Comparison of ENCODE assay signal across 4 fruit fly cellular contexts in the genomic region with DNA sequence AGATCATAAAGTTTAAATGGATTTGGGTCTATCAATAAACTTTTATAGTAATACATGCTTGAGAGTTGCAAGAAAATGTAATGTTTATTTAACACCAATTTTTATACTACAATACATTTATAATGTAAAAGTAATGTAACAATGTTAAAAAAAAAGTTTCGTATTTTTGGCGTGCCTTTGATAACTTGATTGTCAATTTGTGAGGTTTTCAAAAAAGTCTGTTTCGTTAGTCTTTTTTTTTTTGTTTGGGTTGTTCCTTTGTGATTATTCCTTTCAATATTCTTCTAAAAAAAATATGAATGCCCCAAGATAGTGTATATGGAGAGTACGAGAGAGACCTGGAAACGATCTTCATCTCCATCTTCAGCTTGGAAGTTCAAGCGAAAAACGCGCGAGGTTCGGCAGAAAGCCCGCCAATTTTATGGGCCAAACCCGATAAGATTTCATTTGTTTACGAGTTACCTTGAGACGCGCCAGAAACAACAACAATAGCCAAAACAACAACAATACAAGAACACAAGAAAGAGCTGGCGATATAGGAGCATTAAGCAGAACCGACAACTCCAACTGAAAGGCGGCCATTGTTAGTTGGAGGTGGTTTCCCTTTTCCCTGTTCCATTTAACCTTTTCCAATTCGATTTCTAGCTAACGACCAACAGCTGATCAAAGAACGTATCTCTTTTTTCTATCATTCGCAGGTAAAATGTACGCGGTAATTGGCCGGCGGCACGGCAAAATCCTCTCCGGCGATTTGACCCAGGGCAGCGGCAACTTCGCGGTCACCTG.
TF ChIP-seq lines count a peak whose summit lies in the region.

No protein-coding gene starts in this region.

- TF ChIP-seq CTCF in whole organism, embryonic (GFP tag; optimal IDR thresholded peaks at IDR 0.05; lab: Kevin White, UChicago): no peak

TF ChIP-seq in whole organism, embryonic, 481 proteins besides CTCF, POLR2A, EP300 and RAD21 (continues in another document):
- TF ChIP-seq mld (GFP tag; IDR thresholded peaks at IDR 0.05; lab: Robert Waterston, UW; ENCODE audit: partially characterized antibody) (no peak), CG11093 (GFP tag; IDR thresholded peaks at IDR 0.05; lab: Robert Waterston, UW) (no peak), zen (tag; optimal IDR thresholded peaks at IDR 0.05; lab: Kevin White, UChicago) (peak; percentile 64), dm (GFP tag; optimal IDR thresholded peaks at IDR 0.05; lab: Kevin White, UChicago) (no peak), Chrac-16 (GFP tag; optimal IDR thresholded peaks at IDR 0.05; lab: Kevin White, UChicago) (no peak), Side (GFP tag; optimal IDR thresholded peaks at IDR 0.05; lab: Kevin White, UChicago) (no peak), Spps (tag; optimal IDR thresholded peaks at IDR 0.05; lab: Kevin White, UChicago) (no peak), CG2678 (tag; optimal IDR thresholded peaks at IDR 0.05; lab: Kevin White, UChicago) (no peak), CG4360 (GFP tag; IDR thresholded peaks at IDR 0.05; lab: Robert Waterston, UW) (peak; percentile 81), gro (GFP tag; optimal IDR thresholded peaks at IDR 0.05; lab: Kevin White, UChicago) (no peak), crol (GFP tag; IDR thresholded peaks at IDR 0.05; lab: Robert Waterston, UW) (no peak), insv (GFP tag; optimal IDR thresholded peaks at IDR 0.05; lab: Kevin White, UChicago) (peak; percentile 6 to 93), Mes4 (GFP tag; optimal IDR thresholded peaks at IDR 0.05; lab: Kevin White, UChicago) (no peak), tll (GFP tag; optimal IDR thresholded peaks at IDR 0.05; lab: Kevin White, UChicago) (peak in 1 of 2 experiments; percentile 56), dan (GFP tag; IDR thresholded peaks at IDR 0.05; lab: Robert Waterston, UW) (no peak), CG15269 (tag; optimal IDR thresholded peaks at IDR 0.05; lab: Kevin White, UChicago) (no peak), bowl (GFP tag; IDR thresholded peaks at IDR 0.05; lab: Robert Waterston, UW) (no peak), CG11560 (tag; IDR thresholded peaks at IDR 0.05; lab: Robert Waterston, UW) (no peak), CG11723 (GFP tag; optimal IDR thresholded peaks at IDR 0.05; lab: Kevin White, UChicago) (no peak), slou (GFP tag; optimal IDR thresholded peaks at IDR 0.05; lab: Kevin White, UChicago) (no peak), CG12104 (GFP tag; optimal IDR thresholded peaks at IDR 0.05; lab: Kevin White, UChicago) (no peak)

TF ChIP-seq in whole organism, prepupa, 60 proteins besides CTCF, POLR2A, EP300 and RAD21 (continues in another document):
- peak; percentile 44 for TF ChIP-seq acj6 (GFP tag; optimal IDR thresholded peaks at IDR 0.05; lab: Kevin White, UChicago)
- TF ChIP-seq CG34406 (GFP tag; optimal IDR thresholded peaks at IDR 0.05; lab: Kevin White, UChicago): peak; percentile 28
- no peak for TF ChIP-seq Gug (GFP tag; IDR thresholded peaks at IDR 0.05; lab: Robert Waterston, UW)
- TF ChIP-seq Hr4 (GFP tag; optimal IDR thresholded peaks at IDR 0.05; lab: Kevin White, UChicago): no peak
- no peak for TF ChIP-seq CG11294 (GFP tag; IDR thresholded peaks at IDR 0.05; lab: Robert Waterston, UW)
- peak; percentile 32 for TF ChIP-seq cyc (GFP tag; optimal IDR thresholded peaks at IDR 0.05; lab: Kevin White, UChicago)
- no peak for TF ChIP-seq CG11902 (GFP tag; optimal IDR thresholded peaks at IDR 0.05; lab: Kevin White, UChicago)
- TF ChIP-seq CG3032 (tag; optimal IDR thresholded peaks at IDR 0.05; lab: Kevin White, UChicago): peak; percentile 16
- TF ChIP-seq net (GFP tag; optimal IDR thresholded peaks at IDR 0.05; lab: Kevin White, UChicago): peak; percentile 22
- peak; percentile 3 for TF ChIP-seq CG10669 (GFP tag; optimal IDR thresholded peaks at IDR 0.05; lab: Kevin White, UChicago)
- peak; percentile 39 for TF ChIP-seq Hr39 (GFP tag; optimal IDR thresholded peaks at IDR 0.05; lab: Kevin White, UChicago)
- TF ChIP-seq CG6792 (GFP tag; optimal IDR thresholded peaks at IDR 0.05; lab: Kevin White, UChicago): peak; percentile 40
- no peak for TF ChIP-seq dsx (GFP tag; optimal IDR thresholded peaks at IDR 0.05; lab: Kevin White, UChicago; ENCODE audit: poor library complexity, severe bottlenecking)
- TF ChIP-seq ss (GFP tag; optimal IDR thresholded peaks at IDR 0.05; lab: Kevin White, UChicago): peak in 1 of 2 experiments; percentile 26
- peak; percentile 70 for TF ChIP-seq svp (GFP tag; lab: Kevin White, UChicago)
- TF ChIP-seq esn (GFP tag; optimal IDR thresholded peaks at IDR 0.05; lab: Kevin White, UChicago): peak; percentile 72
- TF ChIP-seq Eip78C (GFP tag; lab: Kevin White, UChicago): peak; percentile 92
- TF ChIP-seq OdsH (GFP tag; optimal IDR thresholded peaks at IDR 0.05; lab: Kevin White, UChicago): peak; percentile 9
- TF ChIP-seq achi (GFP tag; optimal IDR thresholded peaks at IDR 0.05; lab: Kevin White, UChicago): no peak
- peak; percentile 49 for TF ChIP-seq Met (GFP tag; optimal IDR thresholded peaks at IDR 0.05; lab: Kevin White, UChicago)
- TF ChIP-seq CG10631 (GFP tag; optimal IDR thresholded peaks at IDR 0.05; lab: Kevin White, UChicago): peak; percentile 30

TF ChIP-seq in whole organism, pupa, 21 proteins besides CTCF, POLR2A, EP300 and RAD21:
- peak; percentile 56 for TF ChIP-seq CG8159 (tag; optimal IDR thresholded peaks at IDR 0.05; lab: Kevin White, UChicago)
- no peak for TF ChIP-seq CG8301 (tag; optimal IDR thresholded peaks at IDR 0.05; lab: Kevin White, UChicago)
- no peak for TF ChIP-seq D1 (tag; optimal IDR thresholded peaks at IDR 0.05; lab: Kevin White, UChicago)
- no peak for TF ChIP-seq CG13204 (GFP tag; optimal IDR thresholded peaks at IDR 0.05; lab: Kevin White, UChicago)
- peak; percentile 33 for TF ChIP-seq Pif1A (GFP tag; optimal IDR thresholded peaks at IDR 0.05; lab: Kevin White, UChicago)
- peak; percentile 47 for TF ChIP-seq CG15710 (tag; optimal IDR thresholded peaks at IDR 0.05; lab: Kevin White, UChicago)
- TF ChIP-seq CG9948 (tag; optimal IDR thresholded peaks at IDR 0.05; lab: Kevin White, UChicago): peak; percentile 52
- TF ChIP-seq rn (GFP tag; IDR thresholded peaks at IDR 0.05; lab: Robert Waterston, UW): no peak
- peak; percentile 53 for TF ChIP-seq EcR (GFP tag; optimal IDR thresholded peaks at IDR 0.05; lab: Kevin White, UChicago)
- TF ChIP-seq CG14655 (GFP tag; optimal IDR thresholded peaks at IDR 0.05; lab: Kevin White, UChicago): peak; percentile 41
- peak; percentile 11 for TF ChIP-seq Snoo (tag; optimal IDR thresholded peaks at IDR 0.05; lab: Kevin White, UChicago)
- peak; percentile 3 for TF ChIP-seq CG34367 (tag; optimal IDR thresholded peaks at IDR 0.05; lab: Kevin White, UChicago)
- peak; percentile 23 for TF ChIP-seq CG17806 (tag; optimal IDR thresholded peaks at IDR 0.05; lab: Kevin White, UChicago)
- TF ChIP-seq Pif1B (GFP tag; optimal IDR thresholded peaks at IDR 0.05; lab: Kevin White, UChicago): peak; percentile 26
- no peak for TF ChIP-seq CG4496 (GFP tag; IDR thresholded peaks at IDR 0.05; lab: Robert Waterston, UW)
- TF ChIP-seq CG10348 (GFP tag; IDR thresholded peaks at IDR 0.05; lab: Robert Waterston, UW): no peak

TF ChIP-seq in whole organism, wandering third instar larva, 38 proteins besides CTCF, POLR2A, EP300 and RAD21 (continues in another document):
- no peak for TF ChIP-seq brk (GFP tag; optimal IDR thresholded peaks at IDR 0.05; lab: Kevin White, UChicago)
- no peak for TF ChIP-seq Myc (optimal IDR thresholded peaks at IDR 0.05; lab: Kevin White, UChicago)
- TF ChIP-seq foxo (GFP tag; optimal IDR thresholded peaks at IDR 0.05; lab: Kevin White, UChicago): peak in 1 of 2 experiments; percentile 47
- TF ChIP-seq tai (GFP tag; optimal IDR thresholded peaks at IDR 0.05; lab: Kevin White, UChicago): no peak
- TF ChIP-seq Abd-B (GFP tag; optimal IDR thresholded peaks at IDR 0.05; lab: Kevin White, UChicago): no peak
- no peak for TF ChIP-seq N (GFP tag; optimal IDR thresholded peaks at IDR 0.05; lab: Kevin White, UChicago)
- no peak for TF ChIP-seq Vsx2 (GFP tag; optimal IDR thresholded peaks at IDR 0.05; lab: Kevin White, UChicago; ENCODE audit: partially characterized antibody)
- TF ChIP-seq Dif (GFP tag; optimal IDR thresholded peaks at IDR 0.05; lab: Kevin White, UChicago; ENCODE audit: partially characterized antibody): no peak
- TF ChIP-seq sv (GFP tag; optimal IDR thresholded peaks at IDR 0.05; lab: Kevin White, UChicago): no peak
- no peak for TF ChIP-seq GATAd (GFP tag; optimal IDR thresholded peaks at IDR 0.05; lab: Kevin White, UChicago)
- TF ChIP-seq Jra (GFP tag; optimal IDR thresholded peaks at IDR 0.05; lab: Kevin White, UChicago): no peak
- no peak for TF ChIP-seq pan (optimal IDR thresholded peaks at IDR 0.05; lab: Kevin White, UChicago)
- TF ChIP-seq usp (GFP tag; optimal IDR thresholded peaks at IDR 0.05; lab: Kevin White, UChicago): no peak
- peak; percentile 65 for TF ChIP-seq woc (GFP tag; optimal IDR thresholded peaks at IDR 0.05; lab: Kevin White, UChicago)
- TF ChIP-seq Hr78 (GFP tag; optimal IDR thresholded peaks at IDR 0.05; lab: Kevin White, UChicago): no peak
- TF ChIP-seq br (GFP tag; optimal IDR thresholded peaks at IDR 0.05; lab: Kevin White, UChicago): no peak
- TF ChIP-seq Mio (GFP tag; optimal IDR thresholded peaks at IDR 0.05; lab: Kevin White, UChicago): no peak
- no peak for TF ChIP-seq rgr (GFP tag; optimal IDR thresholded peaks at IDR 0.05; lab: Kevin White, UChicago)
- no peak for TF ChIP-seq CrebA (GFP tag; optimal IDR thresholded peaks at IDR 0.05; lab: Kevin White, UChicago; ENCODE audit: borderline replicate concordance)
- TF ChIP-seq jim (GFP tag; optimal IDR thresholded peaks at IDR 0.05; lab: Kevin White, UChicago): no peak
- TF ChIP-seq sage (GFP tag; optimal IDR thresholded peaks at IDR 0.05; lab: Kevin White, UChicago): no peak
- TF ChIP-seq lola (GFP tag; optimal IDR thresholded peaks at IDR 0.05; lab: Kevin White, UChicago): no peak
- peak; percentile 34 for TF ChIP-seq psq (GFP tag; optimal IDR thresholded peaks at IDR 0.05; lab: Kevin White, UChicago)
- no peak for TF ChIP-seq HLH106 (tag; optimal IDR thresholded peaks at IDR 0.05; lab: Kevin White, UChicago)
- no peak for TF ChIP-seq Dfd (GFP tag; optimal IDR thresholded peaks at IDR 0.05; lab: Kevin White, UChicago)
- TF ChIP-seq dl (GFP tag; optimal IDR thresholded peaks at IDR 0.05; lab: Kevin White, UChicago; ENCODE audit: insufficient read depth in 1 of 2, partially characterized antibody in 2 of 2): no peak
- peak; percentile 14 for TF ChIP-seq h (GFP tag; optimal IDR thresholded peaks at IDR 0.05; lab: Kevin White, UChicago)
- peak; percentile 3 for TF ChIP-seq fru (GFP tag; optimal IDR thresholded peaks at IDR 0.05; lab: Kevin White, UChicago)
- no peak for TF ChIP-seq dmrt93B (GFP tag; optimal IDR thresholded peaks at IDR 0.05; lab: Kevin White, UChicago)
- no peak for TF ChIP-seq Hnf4 (GFP tag; optimal IDR thresholded peaks at IDR 0.05; lab: Kevin White, UChicago)
- no peak for TF ChIP-seq Hr83 (GFP tag; optimal IDR thresholded peaks at IDR 0.05; lab: Kevin White, UChicago; ENCODE audit: poor library complexity, severe bottlenecking)
- no peak for TF ChIP-seq dsf (GFP tag; optimal IDR thresholded peaks at IDR 0.05; lab: Kevin White, UChicago; ENCODE audit: borderline replicate concordance)

Comparison
In these comparisons a context has a peak if more than half of its experiments do, and no peak if none do; other contexts are left out.
1. Of the 7 proteins assayed by ChIP-seq in both whole organism, embryonic and whole organism, prepupa: peak only in whole organism, embryonic: none; only in whole organism, prepupa: Hr39 and Sox102F; in both: none; in neither: 5.